Worm (Caenorhabditis elegans): Measurements from ENCODE around the gene T23G4.127.

DNA sequence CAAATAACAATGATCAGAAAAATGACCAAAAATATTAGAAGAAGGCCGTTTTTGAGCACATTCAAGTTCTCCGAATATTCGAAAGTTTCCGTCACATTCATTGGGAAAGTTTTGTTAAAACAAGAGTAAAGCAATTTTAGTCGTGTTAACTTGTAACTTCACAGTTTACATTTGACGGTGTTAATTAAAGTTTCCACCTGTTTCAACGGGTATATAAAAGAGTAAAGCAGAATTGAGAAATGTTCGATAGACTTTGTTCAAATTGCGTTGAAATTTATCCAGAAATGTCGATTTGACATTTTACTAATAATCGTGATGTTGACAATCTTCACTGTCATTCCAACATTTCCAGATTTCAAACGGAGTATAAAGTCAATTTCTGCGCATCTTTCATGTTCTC lies 52.7 kb downstream of the T23G4.127 start, which contains the start of gene srz-29:
- TF ChIP-seq lin-13 (GFP tag; optimal IDR thresholded peaks at IDR 0.05): no peak
- TF ChIP-seq egl-27 (tag; optimal IDR thresholded peaks at IDR 0.05): no peak
- no peak for TF ChIP-seq snpc-4 (tag; optimal IDR thresholded peaks at IDR 0.05)
- TF ChIP-seq nhr-11 (tag; optimal IDR thresholded peaks at IDR 0.05): no peak
- no peak for TF ChIP-seq dpl-1 (GFP tag; optimal IDR thresholded peaks at IDR 0.05)
- TF ChIP-seq zag-1 (tag; optimal IDR thresholded peaks at IDR 0.05): no peak
- TF ChIP-seq skn-1 (tag; optimal IDR thresholded peaks at IDR 0.05): no peak
- TF ChIP-seq jun-1 (tag; optimal IDR thresholded peaks at IDR 0.05): no peak
- no peak for TF ChIP-seq lsy-2 (tag; optimal IDR thresholded peaks at IDR 0.05)
- no peak for TF ChIP-seq hif-1 (tag; optimal IDR thresholded peaks at IDR 0.05)
